Worm (Caenorhabditis elegans): Measurements from ENCODE around the gene R12C12.7.

DNA sequence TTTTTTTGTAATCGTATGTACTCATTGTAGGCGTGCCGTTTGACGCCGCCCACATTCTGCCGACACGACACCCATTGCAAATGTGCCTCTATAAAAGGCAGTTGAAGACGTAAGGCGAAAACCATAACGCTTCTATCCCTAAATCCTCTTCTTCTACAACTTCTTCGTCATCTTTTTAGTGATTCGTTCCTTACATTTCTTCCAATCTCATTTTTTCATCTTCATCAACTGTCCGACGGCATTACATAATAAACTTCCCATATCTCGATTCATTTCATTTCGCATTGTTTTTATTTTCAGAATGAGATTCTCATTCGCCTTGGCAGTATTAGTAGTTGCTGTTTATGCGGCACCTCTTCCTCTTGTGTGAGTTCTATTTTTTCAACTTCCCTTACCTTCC is 35.4 kb downstream of the R12C12.7 start, which contains the start of gene ZK84.1:
- no peak for TF ChIP-seq ztf-11 (tag; optimal IDR thresholded peaks at IDR 0.05)
- no peak for TF ChIP-seq mep-1 (tag; optimal IDR thresholded peaks at IDR 0.05)
- no peak for TF ChIP-seq nhr-237 (tag; optimal IDR thresholded peaks at IDR 0.05)
- no peak for TF ChIP-seq lin-32 (GFP tag; optimal IDR thresholded peaks at IDR 0.05)
- TF ChIP-seq blmp-1 (tag; optimal IDR thresholded peaks at IDR 0.05): no peak
- no peak for TF ChIP-seq M03D4.4 (tag; optimal IDR thresholded peaks at IDR 0.05)
- TF ChIP-seq nhr-2 (tag; optimal IDR thresholded peaks at IDR 0.05): no peak
- no peak for TF ChIP-seq ceh-83 (GFP tag; optimal IDR thresholded peaks at IDR 0.05)
- no peak for TF ChIP-seq unc-62 (GFP tag; optimal IDR thresholded peaks at IDR 0.05)
- no peak for TF ChIP-seq unc-39 (tag; optimal IDR thresholded peaks at IDR 0.05)
- no peak for TF ChIP-seq lin-13 (tag; optimal IDR thresholded peaks at IDR 0.05)
- no peak for TF ChIP-seq pha-4 (tag; optimal IDR thresholded peaks at IDR 0.05)
- TF ChIP-seq snpc-4 (tag; optimal IDR thresholded peaks at IDR 0.05): no peak
- TF ChIP-seq lsy-2 (tag; optimal IDR thresholded peaks at IDR 0.05): no peak
